Fruit fly (Drosophila melanogaster): ENCODE results near the gene CCT7.

The CCT7 gene

DNA sequence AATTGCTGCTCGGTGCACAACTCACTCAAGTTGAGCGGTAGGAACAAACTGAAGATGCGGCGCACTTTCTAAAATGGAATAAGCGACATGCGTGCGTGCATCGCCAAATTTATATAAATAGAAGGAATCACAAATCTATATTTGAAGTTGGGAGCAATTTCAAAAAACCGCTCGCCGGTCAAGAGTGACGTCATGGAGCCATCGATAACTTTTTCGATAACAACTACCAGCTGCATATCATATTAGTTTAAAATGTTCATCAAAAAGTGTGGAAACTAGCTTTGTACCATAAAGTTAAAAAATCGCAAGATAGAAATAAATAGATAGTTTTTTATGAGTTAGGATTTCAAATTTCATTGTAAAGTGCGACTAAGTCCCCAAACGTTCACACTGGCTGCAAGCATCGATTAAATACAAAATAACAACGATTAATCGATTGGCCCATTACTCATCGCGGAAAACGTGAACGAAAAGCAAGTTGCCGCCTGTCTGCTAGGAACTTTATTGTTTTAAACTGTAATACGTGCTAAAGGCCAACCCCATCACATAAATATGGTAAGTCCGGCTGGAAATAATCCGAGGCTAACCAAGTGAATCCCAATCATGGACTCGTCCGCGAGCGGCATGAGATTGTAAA, at the start of gene CCT7, which contains the start of the genes Pif1A and Pif1B:
TSS of gene CCT7 (plus strand) at position 439 of the 637 bp plus-strand sequence.
TSS of gene Pif1A (minus strand) at position 51 of the 637 bp plus-strand sequence.
TSS of gene Pif1B (minus strand) at position 51 of the 637 bp plus-strand sequence.
- no peak for TF ChIP-seq toe (GFP tag; optimal IDR thresholded peaks at IDR 0.05)
- TF ChIP-seq CG7101 (tag; optimal IDR thresholded peaks at IDR 0.05), result no peak
- peak; percentile 18 for TF ChIP-seq CG11617 (GFP tag; optimal IDR thresholded peaks at IDR 0.05)
- no peak for TF ChIP-seq Clk (GFP tag; optimal IDR thresholded peaks at IDR 0.05)
- TF ChIP-seq CG1620 (GFP tag; optimal IDR thresholded peaks at IDR 0.05), result no peak
- TF ChIP-seq Mnt (GFP tag; optimal IDR thresholded peaks at IDR 0.05), result peak; percentile 81
- TF ChIP-seq tj (GFP tag; optimal IDR thresholded peaks at IDR 0.05), result peak; percentile 5
- TF ChIP-seq CG14711 (tag; optimal IDR thresholded peaks at IDR 0.05), result no peak
- no peak for TF ChIP-seq CG7045 (GFP tag; optimal IDR thresholded peaks at IDR 0.05)
- TF ChIP-seq cnc (optimal IDR thresholded peaks at IDR 0.05), result no peak
- TF ChIP-seq kay (GFP tag; ENCODE audit: borderline replicate concordance), result peak; percentile 99
- no peak for TF ChIP-seq CG5204 (GFP tag; optimal IDR thresholded peaks at IDR 0.05)
- peak; percentile 18 for TF ChIP-seq Crg-1 (GFP tag; optimal IDR thresholded peaks at IDR 0.05)
- no peak for TF ChIP-seq CG33017 (tag; optimal IDR thresholded peaks at IDR 0.05)
- TF ChIP-seq cic (GFP tag; optimal IDR thresholded peaks at IDR 0.05), result no peak
- TF ChIP-seq pad (GFP tag; optimal IDR thresholded peaks at IDR 0.05), result peak; percentile 11
- TF ChIP-seq bab1 (GFP tag; optimal IDR thresholded peaks at IDR 0.05), result peak; percentile 48
- TF ChIP-seq CG12768 (GFP tag; optimal IDR thresholded peaks at IDR 0.05), result no peak
- no peak for TF ChIP-seq ovo (GFP tag; optimal IDR thresholded peaks at IDR 0.05)
- no peak for TF ChIP-seq Hr96 (GFP tag; optimal IDR thresholded peaks at IDR 0.05)

DNA sequence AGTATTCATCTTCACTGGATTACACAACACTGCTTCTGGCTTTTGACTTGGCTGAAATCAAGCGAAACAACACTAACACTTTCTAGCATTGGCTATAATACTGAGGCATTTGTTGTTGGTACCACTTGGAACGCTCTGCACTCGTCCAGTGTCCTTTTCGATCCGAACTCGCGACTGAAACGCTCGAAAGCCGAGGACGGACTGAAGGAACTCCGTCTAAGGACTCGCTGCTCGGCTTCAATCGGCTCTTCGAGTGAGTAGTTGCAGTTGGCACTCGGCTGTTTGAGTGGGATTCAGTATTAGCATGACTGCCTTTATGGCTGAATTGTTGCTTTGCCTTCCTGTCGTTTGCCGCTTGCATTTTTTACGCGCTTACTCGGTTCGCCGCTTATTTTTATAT, 33.4 kb upstream of the CCT7 start, which contains the start of the genes CG34135 and CG11768:
TSS of gene CG34135 (minus strand) at position 194 of the 400 bp plus-strand sequence.
TSS of gene CG11768 (minus strand) at position 203 of the 400 bp plus-strand sequence.
- no peak for TF ChIP-seq cnc (optimal IDR thresholded peaks at IDR 0.05)
- no peak for TF ChIP-seq bab1 (GFP tag; optimal IDR thresholded peaks at IDR 0.05)
- no peak for TF ChIP-seq kay (GFP tag; ENCODE audit: borderline replicate concordance)
- TF ChIP-seq CG7101 (tag; optimal IDR thresholded peaks at IDR 0.05), result no peak

DNA sequence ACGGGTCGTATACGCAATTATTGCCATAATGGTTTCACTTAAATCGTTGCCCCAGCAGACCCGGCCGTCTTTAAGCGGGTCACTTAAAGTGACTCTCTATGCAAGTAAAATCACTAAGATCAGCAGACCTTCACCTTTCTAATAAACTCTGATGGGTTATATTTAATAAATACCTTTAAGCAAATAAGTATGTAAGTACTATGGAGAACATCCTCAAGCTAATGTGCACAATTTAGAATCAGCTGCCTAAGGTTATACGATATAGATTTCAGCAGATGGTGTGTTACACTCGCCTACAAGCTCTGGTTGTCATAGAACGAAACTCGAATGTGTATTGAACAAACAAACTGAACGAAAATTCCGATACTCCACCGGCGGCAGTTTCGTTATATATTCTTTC, 32.3 kb upstream of the CCT7 start, which contains the start of gene CG8236:
TSS of gene CG8236 (plus strand) at position 301 of the 400 bp plus-strand sequence.
- TF ChIP-seq CG33017 (tag; optimal IDR thresholded peaks at IDR 0.05) (no peak), toe (GFP tag; optimal IDR thresholded peaks at IDR 0.05) (no peak), Crg-1 (GFP tag; optimal IDR thresholded peaks at IDR 0.05) (no peak), CG5204 (GFP tag; optimal IDR thresholded peaks at IDR 0.05) (no peak), bab1 (GFP tag; optimal IDR thresholded peaks at IDR 0.05) (no peak), Clk (GFP tag; optimal IDR thresholded peaks at IDR 0.05) (no peak)

DNA sequence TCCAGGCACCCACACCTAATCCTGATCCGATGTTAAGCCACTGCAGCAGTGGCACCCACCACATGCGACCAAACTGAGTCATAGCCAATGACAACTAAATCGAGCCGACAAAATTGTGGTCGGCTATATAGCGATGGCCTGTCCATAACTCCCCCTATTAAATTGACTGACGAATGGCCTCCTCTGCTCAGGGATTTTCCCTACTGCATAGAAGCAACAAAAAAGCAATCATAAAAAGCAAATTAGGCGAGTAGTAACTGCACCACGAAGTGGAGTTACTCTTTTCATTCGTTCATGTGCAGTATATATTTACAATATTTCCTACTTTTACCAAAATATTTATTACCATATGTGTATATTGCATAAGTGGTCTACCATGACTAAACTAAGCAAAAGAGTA, 28.8 kb upstream of the CCT7 start, which contains the start of gene CG13318:
TSS of gene CG13318 (minus strand) at position 101 of the 400 bp plus-strand sequence.
- TF ChIP-seq bab1 (GFP tag; optimal IDR thresholded peaks at IDR 0.05) (no peak), CG5204 (GFP tag; optimal IDR thresholded peaks at IDR 0.05) (no peak), cnc (optimal IDR thresholded peaks at IDR 0.05) (no peak), ovo (GFP tag; optimal IDR thresholded peaks at IDR 0.05) (no peak), cic (GFP tag; optimal IDR thresholded peaks at IDR 0.05) (no peak), CG33017 (tag; optimal IDR thresholded peaks at IDR 0.05) (no peak), CG7045 (GFP tag; optimal IDR thresholded peaks at IDR 0.05) (no peak), CG11617 (GFP tag; optimal IDR thresholded peaks at IDR 0.05) (no peak), kay (GFP tag; ENCODE audit: borderline replicate concordance) (no peak)

DNA sequence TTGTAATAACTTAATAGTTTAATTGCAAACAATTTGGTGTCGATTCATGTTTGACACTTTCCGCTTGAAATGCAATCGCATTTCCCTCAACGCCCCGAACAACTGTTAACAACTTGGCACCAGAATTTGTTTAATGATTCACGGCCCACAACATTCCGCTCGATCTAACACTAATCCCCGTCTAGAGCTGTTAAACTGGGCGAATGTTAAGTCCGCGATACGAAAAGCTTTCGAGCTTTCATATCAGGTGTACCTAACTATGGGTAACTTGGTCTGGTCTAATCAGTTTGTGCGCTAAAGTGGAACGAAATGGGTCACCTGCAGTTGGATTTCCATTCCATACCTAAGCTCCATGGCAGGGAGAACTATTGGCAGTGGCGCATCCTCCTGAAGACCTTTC, 28.2 kb upstream of the CCT7 start, which contains the start of gene CG34301:
TSS of gene CG34301 (plus strand) at position 301 of the 400 bp plus-strand sequence.
- TF ChIP-seq kay (GFP tag; ENCODE audit: borderline replicate concordance), result peak; percentile 86
- no peak for TF ChIP-seq CG33017 (tag; optimal IDR thresholded peaks at IDR 0.05)

DNA sequence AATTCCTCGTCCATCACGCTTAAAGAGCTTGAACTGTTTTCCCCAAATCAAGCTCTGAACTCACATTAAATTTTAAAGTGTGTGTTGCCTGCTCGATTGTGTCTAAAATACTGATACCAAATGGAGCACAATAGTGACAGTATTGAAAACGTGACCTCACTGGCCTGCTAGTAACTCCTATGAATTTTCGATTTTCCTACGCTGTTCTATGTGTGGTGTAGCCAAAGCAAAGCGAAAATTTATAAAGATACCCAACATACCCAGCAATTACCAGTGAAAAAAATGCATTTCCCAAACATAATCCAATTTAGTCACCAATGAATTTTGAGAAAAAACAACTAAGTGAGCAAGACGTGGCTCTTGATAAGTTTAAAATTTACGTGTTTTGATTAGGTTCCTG, 21.5 kb upstream of the CCT7 start, which contains the start of gene CG33191:
TSS of gene CG33191 (minus strand) at position 101 of the 400 bp plus-strand sequence.
- TF ChIP-seq Clk (GFP tag; optimal IDR thresholded peaks at IDR 0.05) (no peak), CG14711 (tag; optimal IDR thresholded peaks at IDR 0.05) (no peak), Crg-1 (GFP tag; optimal IDR thresholded peaks at IDR 0.05) (no peak), CG7045 (GFP tag; optimal IDR thresholded peaks at IDR 0.05) (no peak), Hr96 (GFP tag; optimal IDR thresholded peaks at IDR 0.05) (no peak), CG12768 (GFP tag; optimal IDR thresholded peaks at IDR 0.05) (no peak), toe (GFP tag; optimal IDR thresholded peaks at IDR 0.05) (no peak), bab1 (GFP tag; optimal IDR thresholded peaks at IDR 0.05) (no peak), ovo (GFP tag; optimal IDR thresholded peaks at IDR 0.05) (no peak), pad (GFP tag; optimal IDR thresholded peaks at IDR 0.05) (no peak), tj (GFP tag; optimal IDR thresholded peaks at IDR 0.05) (no peak), CG1620 (GFP tag; optimal IDR thresholded peaks at IDR 0.05) (no peak), kay (GFP tag; ENCODE audit: borderline replicate concordance) (no peak), Mnt (GFP tag; optimal IDR thresholded peaks at IDR 0.05) (no peak), CG11617 (GFP tag; optimal IDR thresholded peaks at IDR 0.05) (no peak), cic (GFP tag; optimal IDR thresholded peaks at IDR 0.05) (no peak), CG33017 (tag; optimal IDR thresholded peaks at IDR 0.05) (no peak), cnc (optimal IDR thresholded peaks at IDR 0.05) (no peak)

DNA sequence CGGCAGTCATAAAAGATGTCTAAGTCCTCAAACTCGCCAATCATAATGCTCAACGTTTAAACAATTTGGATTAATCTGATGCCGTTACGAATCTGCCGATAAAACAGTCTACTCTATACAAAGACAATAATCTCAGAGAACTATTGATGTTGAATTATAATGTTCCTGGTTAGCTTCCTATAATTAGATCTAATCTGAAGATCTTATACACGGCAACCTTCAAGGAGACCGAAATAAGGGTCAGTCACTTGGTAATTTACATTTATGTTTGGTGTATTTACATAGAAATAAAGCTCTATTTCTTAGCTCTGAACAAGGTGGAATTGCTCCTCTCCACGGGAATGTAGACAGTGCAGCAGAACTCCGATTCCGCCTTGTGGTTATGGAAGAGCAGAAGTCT, 20.7 kb upstream of the CCT7 start, which contains the start of gene CG33189:
TSS of gene CG33189 (minus strand) at position 101 of the 400 bp plus-strand sequence.
- TF ChIP-seq pad (GFP tag; optimal IDR thresholded peaks at IDR 0.05), result no peak
- no peak for TF ChIP-seq CG5204 (GFP tag; optimal IDR thresholded peaks at IDR 0.05)
- no peak for TF ChIP-seq kay (GFP tag; ENCODE audit: borderline replicate concordance)
- no peak for TF ChIP-seq toe (GFP tag; optimal IDR thresholded peaks at IDR 0.05)
- TF ChIP-seq CG1620 (GFP tag; optimal IDR thresholded peaks at IDR 0.05), result no peak
- TF ChIP-seq Clk (GFP tag; optimal IDR thresholded peaks at IDR 0.05), result no peak
